Fruit fly (Drosophila melanogaster): ENCODE data around the gene CG8833.
A peak's percentile ranks its signal among the peaks of the same experiment; 100 is the strongest.

The CG8833 gene

dm6 chr3L:13939151-13939499, 10.3 kb upstream of the CG8833 start, which contains the start of gene CG32137 (continued):
- TF ChIP-seq p53 (GFP tag; optimal IDR thresholded peaks at IDR 0.05), result no peak
- no peak for TF ChIP-seq CG11695 (GFP tag; IDR thresholded peaks at IDR 0.05)
- no peak for TF ChIP-seq Vsx1 (GFP tag; optimal IDR thresholded peaks at IDR 0.05)
- TF ChIP-seq CG18011 (GFP tag; optimal IDR thresholded peaks at IDR 0.05), result no peak
- TF ChIP-seq Stat92E (GFP tag; optimal IDR thresholded peaks at IDR 0.05), result no peak
- TF ChIP-seq CG42726 (GFP tag; IDR thresholded peaks at IDR 0.05; ENCODE audit: partially characterized antibody), result peak; percentile 15; the same call in 1 of the 2 replicates
- no peak for TF ChIP-seq CoRest (tag; optimal IDR thresholded peaks at IDR 0.05)
- TF ChIP-seq CG9437 (GFP tag; optimal IDR thresholded peaks at IDR 0.05), result no peak
- peak; percentile 31; the same call in 1 of the 2 replicates for TF ChIP-seq inv (GFP tag; IDR thresholded peaks at IDR 0.05; ENCODE audit: partially characterized antibody)
- no peak for TF ChIP-seq jing (GFP tag; optimal IDR thresholded peaks at IDR 0.05)
- no peak for TF ChIP-seq Mes4 (GFP tag; optimal IDR thresholded peaks at IDR 0.05)
- TF ChIP-seq unpg (GFP tag; optimal IDR thresholded peaks at IDR 0.05), result no peak
- no peak for TF ChIP-seq caup (GFP tag; optimal IDR thresholded peaks at IDR 0.05; ENCODE audit: severe bottlenecking)
- TF ChIP-seq CG9797 (GFP tag; optimal IDR thresholded peaks at IDR 0.05), result no peak
- no peak for TF ChIP-seq CG8388 (GFP tag; optimal IDR thresholded peaks at IDR 0.05)
- no peak for TF ChIP-seq seq (GFP tag; IDR thresholded peaks at IDR 0.05)
- TF ChIP-seq tna (GFP tag; IDR thresholded peaks at IDR 0.05; ENCODE audit: partially characterized antibody), result 0 out of 2 replicates have a peak, but pooled peaks have one; percentile 47
- no peak for TF ChIP-seq CG3163 (GFP tag; optimal IDR thresholded peaks at IDR 0.05)
- no peak for TF ChIP-seq CG30403 (GFP tag; optimal IDR thresholded peaks at IDR 0.05)
- 0 out of 2 replicates have a peak, but pooled peaks have one; percentile 8 for TF ChIP-seq crol (GFP tag; IDR thresholded peaks at IDR 0.05)
- no peak for TF ChIP-seq Ptx1 (GFP tag; IDR thresholded peaks at IDR 0.05)
- TF ChIP-seq ham (GFP tag; IDR thresholded peaks at IDR 0.05), result no peak
- TF ChIP-seq Pdp1 (GFP tag; optimal IDR thresholded peaks at IDR 0.05), result no peak
- no peak for TF ChIP-seq CG8089 (GFP tag; optimal IDR thresholded peaks at IDR 0.05)
- TF ChIP-seq repo (GFP tag; optimal IDR thresholded peaks at IDR 0.05), result no peak
- no peak for TF ChIP-seq CG6765 (GFP tag; optimal IDR thresholded peaks at IDR 0.05)
- no peak for TF ChIP-seq CG4617 (GFP tag; optimal IDR thresholded peaks at IDR 0.05; ENCODE audit: borderline replicate concordance)
- TF ChIP-seq usp (GFP tag; optimal IDR thresholded peaks at IDR 0.05), result no peak
- no peak for TF ChIP-seq dysf (GFP tag; IDR thresholded peaks at IDR 0.05)
- TF ChIP-seq pum (GFP tag; optimal IDR thresholded peaks at IDR 0.05), result no peak
- no peak for TF ChIP-seq CG6254 (GFP tag; optimal IDR thresholded peaks at IDR 0.05)
- TF ChIP-seq Ravus (GFP tag; IDR thresholded peaks at IDR 0.05), result no peak
- TF ChIP-seq CG1024 (GFP tag; IDR thresholded peaks at IDR 0.05), result no peak
- TF ChIP-seq luna (GFP tag; optimal IDR thresholded peaks at IDR 0.05), result no peak
- TF ChIP-seq peb (GFP tag; IDR thresholded peaks at IDR 0.05), result no peak
- TF ChIP-seq Eip74EF (GFP tag; optimal IDR thresholded peaks at IDR 0.05), result no peak
- TF ChIP-seq CG13775 (GFP tag; optimal IDR thresholded peaks at IDR 0.05), result no peak
- no peak for TF ChIP-seq D19A (tag; optimal IDR thresholded peaks at IDR 0.05)
- 0 out of 2 replicates have a peak, but pooled peaks have one; percentile 4 for TF ChIP-seq E2f2 (GFP tag; IDR thresholded peaks at IDR 0.05)
- TF ChIP-seq Mad (GFP tag; optimal IDR thresholded peaks at IDR 0.05), result no peak
- TF ChIP-seq CG4404 (GFP tag; IDR thresholded peaks at IDR 0.05), result no peak
- TF ChIP-seq Tbp (GFP tag; optimal IDR thresholded peaks at IDR 0.05), result no peak
- peak; percentile 42; the same call in 1 of the 3 replicates for TF ChIP-seq CG34224 (GFP tag; IDR thresholded peaks at IDR 0.05; ENCODE audit: partially characterized antibody)
- no peak for TF ChIP-seq kni (GFP tag; optimal IDR thresholded peaks at IDR 0.05)
- no peak for TF ChIP-seq pan (optimal IDR thresholded peaks at IDR 0.05)
- no peak for TF ChIP-seq pan (GFP tag; optimal IDR thresholded peaks at IDR 0.05 in 1 of 2, IDR thresholded peaks at IDR 0.05 in 1 of 2)
- no peak for TF ChIP-seq CG12744 (GFP tag; optimal IDR thresholded peaks at IDR 0.05)
- peak; percentile 58; the same call in 1 of the 2 replicates for TF ChIP-seq CG4360 (GFP tag; IDR thresholded peaks at IDR 0.05)
- peak; percentile 59; the same call in 1 of the 3 replicates for TF ChIP-seq sr (GFP tag; IDR thresholded peaks at IDR 0.05)
- no peak for TF ChIP-seq Ssrp (tag; optimal IDR thresholded peaks at IDR 0.05)
- no peak for TF ChIP-seq CG7556 (GFP tag; optimal IDR thresholded peaks at IDR 0.05)

All from whole organism, embryonic.